Worm (Caenorhabditis elegans): ENCODE measurements around the gene nsun-5.
"Not testable (repeated sequence)": the region's sequence is repeated elsewhere in the genome, so short reads cannot be mapped to it uniquely, and the experiment has no call there.

The nsun-5 gene

DNA sequence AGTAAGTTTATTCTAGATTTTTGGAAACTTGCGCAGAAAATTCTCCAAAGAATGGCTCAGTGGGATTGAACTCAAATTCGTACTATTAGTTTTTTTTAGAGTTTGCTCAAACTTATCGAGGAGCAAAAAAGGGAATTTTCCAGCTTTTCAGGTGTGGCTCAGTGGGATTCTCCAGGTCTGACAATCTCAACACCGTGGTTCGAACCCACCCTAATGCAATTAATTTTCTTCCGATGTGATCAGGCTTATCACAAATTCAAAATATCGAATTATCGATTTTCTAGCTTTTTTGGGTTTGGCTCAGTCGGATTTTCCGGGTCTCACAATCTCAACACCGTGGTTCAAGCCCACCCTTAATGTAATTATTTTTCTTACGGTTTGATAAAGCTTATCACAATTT is 3.0 kb upstream of the nsun-5 start:
- TF ChIP-seq nhr-6 (tag; optimal IDR thresholded peaks at IDR 0.05) (no peak), gmeb-1 (tag; optimal IDR thresholded peaks at IDR 0.05) (no peak), ama-1 (optimal IDR thresholded peaks at IDR 0.05) (no peak), nhr-12 (tag; optimal IDR thresholded peaks at IDR 0.05) (no peak), aly-2 (tag; optimal IDR thresholded peaks at IDR 0.05) (no peak), nhr-77 (tag; optimal IDR thresholded peaks at IDR 0.05) (no peak)

- TF ChIP-seq F13H6.1 (tag; optimal IDR thresholded peaks at IDR 0.05): peak; percentile 27
- no peak for TF ChIP-seq mdl-1 (tag; optimal IDR thresholded peaks at IDR 0.05)
Measured at ce11 chrII:14967084-14967483, 2.3 kb upstream of the nsun-5 start.

- TF ChIP-seq elt-3 (tag; optimal IDR thresholded peaks at IDR 0.05) (no peak), F13H6.1 (tag; optimal IDR thresholded peaks at IDR 0.05) (no peak), nhr-10 (tag; optimal IDR thresholded peaks at IDR 0.05) (no peak), ceh-82 (tag; optimal IDR thresholded peaks at IDR 0.05) (no peak), mab-5 (tag; optimal IDR thresholded peaks at IDR 0.05) (no peak), mdl-1 (tag; optimal IDR thresholded peaks at IDR 0.05) (no peak)
Measured at ce11 chrII:14968275-14968674, 1.1 kb upstream of the nsun-5 start.

ce11 chrII:14983909-14984308 is 14.5 kb downstream of the nsun-5 start, which contains the start of gene Y53F4B.5:
Y53F4B.5 (minus strand) TSS chrII:14984009.
- TF ChIP-seq aly-2 (tag; optimal IDR thresholded peaks at IDR 0.05) (no peak), nhr-237 (tag; optimal IDR thresholded peaks at IDR 0.05) (no peak)

DNA sequence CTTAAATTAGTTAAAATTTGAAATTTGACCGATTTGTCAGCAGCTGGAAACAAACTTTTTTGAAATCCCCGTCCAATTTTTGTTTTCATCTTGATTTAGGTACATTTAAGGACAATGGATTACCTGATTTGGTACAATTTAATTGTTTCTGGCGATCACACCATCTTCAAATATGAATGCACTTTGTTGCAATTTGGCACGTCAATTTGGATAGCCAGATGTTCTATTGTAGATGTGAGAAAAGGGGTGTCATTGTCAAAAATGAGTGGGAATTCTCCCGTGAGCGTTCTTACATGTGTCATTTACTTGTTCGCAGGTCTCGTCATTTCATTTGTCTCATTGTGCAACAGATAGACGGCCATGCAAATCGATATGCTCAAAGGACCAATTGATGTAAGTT is 18.8 kb downstream of the nsun-5 start, which contains the start of gene Y53F4B.43:
Y53F4B.43 (plus strand) TSS at position 301 of the 400 bp plus-strand sequence.
- TF ChIP-seq nhr-12, ztf-11, elt-1 (tag; optimal IDR thresholded peaks at IDR 0.05): not testable (repeated sequence)

ce11 chrII:14992598-14992997 is 23.2 kb downstream of the nsun-5 start, which contains the start of gene Y53F4B.7:
Y53F4B.7 (plus strand) TSS chrII:14992898.
- TF ChIP-seq ceh-82, F13H6.1, nhr-10 (tag; optimal IDR thresholded peaks at IDR 0.05): not testable (repeated sequence)

DNA sequence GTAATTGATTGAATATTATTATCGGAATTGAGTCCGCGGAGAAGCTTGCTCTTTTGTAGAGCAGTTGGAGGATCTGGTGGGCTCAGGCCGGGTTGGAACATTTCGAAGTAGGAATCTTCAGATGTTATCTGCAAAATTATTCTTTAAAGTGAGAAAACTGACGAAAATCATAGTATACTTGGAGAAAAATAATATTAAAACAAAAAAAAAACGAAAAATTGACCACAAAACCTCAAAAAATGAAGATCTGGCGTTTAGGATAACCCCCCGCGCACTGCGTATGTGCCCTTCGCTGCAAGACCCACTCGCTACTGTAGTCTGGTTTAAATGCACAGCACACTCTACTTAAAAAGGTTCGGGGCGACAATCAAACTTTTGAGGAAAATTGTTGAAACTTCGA is 34.0 kb downstream of the nsun-5 start, which contains the start of gene Y53F4B.10:
Y53F4B.10 (minus strand) TSS at position 101 of the 400 bp plus-strand sequence.
- TF ChIP-seq ama-1 (optimal IDR thresholded peaks at IDR 0.05): no peak
- no peak for TF ChIP-seq mdl-1 (tag; optimal IDR thresholded peaks at IDR 0.05)
- no peak for TF ChIP-seq peb-1 (tag; optimal IDR thresholded peaks at IDR 0.05)
- no peak for TF ChIP-seq ZK546.5 (tag; optimal IDR thresholded peaks at IDR 0.05)
- TF ChIP-seq ztf-4 (tag; optimal IDR thresholded peaks at IDR 0.05): no peak
- no peak for TF ChIP-seq snpc-4 (tag; optimal IDR thresholded peaks at IDR 0.05)
- no peak for TF ChIP-seq nhr-23 (tag; optimal IDR thresholded peaks at IDR 0.05)
- no peak for TF ChIP-seq blmp-1 (tag; optimal IDR thresholded peaks at IDR 0.05; ENCODE audit: insufficient read depth)
- no peak for TF ChIP-seq crh-2 (tag; optimal IDR thresholded peaks at IDR 0.05)
- no peak for TF ChIP-seq nhr-77 (tag; optimal IDR thresholded peaks at IDR 0.05)
- no peak for TF ChIP-seq lin-11 (tag; optimal IDR thresholded peaks at IDR 0.05)
- no peak for TF ChIP-seq lin-13 (GFP tag; optimal IDR thresholded peaks at IDR 0.05)
- TF ChIP-seq skn-1 (tag; optimal IDR thresholded peaks at IDR 0.05): no peak
- TF ChIP-seq nhr-25 (tag; optimal IDR thresholded peaks at IDR 0.05): no peak
- no peak for TF ChIP-seq nhr-129 (tag; optimal IDR thresholded peaks at IDR 0.05)

- no peak for TF ChIP-seq elt-1 (tag; optimal IDR thresholded peaks at IDR 0.05)
- peak; percentile 56 for TF ChIP-seq unc-55 (GFP tag; optimal IDR thresholded peaks at IDR 0.05)
- no peak for TF ChIP-seq dmd-4 (tag; optimal IDR thresholded peaks at IDR 0.05)
Measured at ce11 chrII:15004538-15004937, 35.1 kb downstream of the nsun-5 start.

All from whole organism, L2 larva.